Worm (Caenorhabditis elegans) whole organism, mixed stage, embryonic: ENCODE measurements around the gene col-180.

ENCODE experiments used
- M03D4.4 ChIP-seq: sonication (generic microtip); optimal IDR thresholded peaks from 2 replicates; lab custom pipeline; 2017; ENCODE audit warnings: mild to moderate bottlenecking, missing genetic modification characterization, missing compliant biosample characterization
- bed-3 ChIP-seq: fragments of 200-800 bp; sonication (Bioruptor generic); optimal IDR thresholded peaks from 3 replicates; lab custom pipeline; 2018; ENCODE audit warnings: mild to moderate bottlenecking, missing genetic modification characterization, moderate library complexity, missing compliant biosample characterization
- ceh-39 ChIP-seq: fragments of 150-350 bp; optimal IDR thresholded peaks from 2 replicates; lab custom pipeline; 2014; ENCODE audit warnings: missing biosample characterization, missing genetic modification characterization
- ceh-43 ChIP-seq: fragments of 200-800 bp; sonication (Bioruptor generic); optimal IDR thresholded peaks from 2 replicates; lab custom pipeline; 2018; ENCODE audit warnings: mild to moderate bottlenecking, missing genetic modification characterization, moderate library complexity, missing compliant biosample characterization
- ceh-83 ChIP-seq: fragments of 200-800 bp; sonication (Bioruptor generic); optimal IDR thresholded peaks from 2 replicates; lab custom pipeline; 2018; ENCODE audit warnings: mild to moderate bottlenecking, missing genetic modification characterization, missing compliant biosample characterization
- ces-1 ChIP-seq: fragments of 150-350 bp; optimal IDR thresholded peaks from 2 replicates; lab custom pipeline; 2014; ENCODE audit warnings: missing biosample characterization, missing genetic modification reagents, missing genetic modification characterization
- cnd-1 ChIP-seq: fragments of 200-800 bp; sonication (Bioruptor generic); optimal IDR thresholded peaks from 2 replicates; lab custom pipeline; 2018; ENCODE audit warnings: mild to moderate bottlenecking, missing genetic modification characterization, missing compliant biosample characterization
- drap-1 ChIP-seq: fragments of 200-800 bp; sonication (Bioruptor generic); optimal IDR thresholded peaks from 3 replicates; lab custom pipeline; 2018; ENCODE audit warnings: mild to moderate bottlenecking, missing genetic modification characterization, missing compliant biosample characterization
- elt-1 ChIP-seq: sonication (generic microtip); optimal IDR thresholded peaks from 2 replicates; lab custom pipeline; 2017; ENCODE audit warnings: missing genetic modification characterization, mild to moderate bottlenecking, missing compliant biosample characterization, antibody characterized with exemption, moderate library complexity, borderline replicate concordance; ENCODE audit not compliant: insufficient read depth
- elt-3 ChIP-seq: fragments of 150-350 bp; optimal IDR thresholded peaks from 2 replicates; lab custom pipeline; 2014; ENCODE audit warnings: missing biosample characterization, missing genetic modification characterization
- flh-1 ChIP-seq: fragments of 200-800 bp; sonication (Bioruptor generic); optimal IDR thresholded peaks from 2 replicates; lab custom pipeline; 2018; ENCODE audit warnings: mild to moderate bottlenecking, missing genetic modification characterization, moderate library complexity, missing compliant biosample characterization
- ham-2 ChIP-seq: fragments of 200-800 bp; sonication (Bioruptor generic); optimal IDR thresholded peaks from 2 replicates; lab custom pipeline; 2018; ENCODE audit warnings: mild to moderate bottlenecking, missing genetic modification characterization, missing compliant biosample characterization
- hlh-1 ChIP-seq: fragments of 150-350 bp; optimal IDR thresholded peaks from 2 replicates; lab custom pipeline; 2014; ENCODE audit warnings: missing biosample characterization, missing genetic modification reagents, missing genetic modification characterization
- lin-13 ChIP-seq: fragments of 150-350 bp; optimal IDR thresholded peaks from 2 replicates; lab custom pipeline; 2014; ENCODE audit warnings: missing biosample characterization, missing genetic modification characterization
- lin-32 ChIP-seq: fragments of 200-800 bp; sonication (Bioruptor generic); optimal IDR thresholded peaks from 2 replicates; lab custom pipeline; 2018; ENCODE audit warnings: mild to moderate bottlenecking, missing genetic modification characterization, missing compliant biosample characterization
- lsy-2 ChIP-seq: fragments of 150-350 bp; optimal IDR thresholded peaks from 2 replicates; lab custom pipeline; 2014; ENCODE audit warnings: missing biosample characterization, missing genetic modification characterization
- mab-5 ChIP-seq: fragments of 150-350 bp; optimal IDR thresholded peaks from 2 replicates; lab custom pipeline; 2014; ENCODE audit warnings: missing biosample characterization, missing genetic modification characterization
- mep-1 ChIP-seq: fragments of 150-350 bp; optimal IDR thresholded peaks from 2 replicates; lab custom pipeline; 2017; ENCODE audit warnings: missing biosample characterization, missing genetic modification reagents, missing genetic modification characterization, inconsistent platforms
- mls-2 ChIP-seq: sonication (generic microtip); optimal IDR thresholded peaks from 2 replicates; lab custom pipeline; 2016; ENCODE audit warnings: mild to moderate bottlenecking, missing genetic modification characterization, moderate library complexity, missing compliant biosample characterization
- nhr-12 ChIP-seq: fragments of 150-350 bp; optimal IDR thresholded peaks from 2 replicates; lab custom pipeline; 2014; ENCODE audit warnings: missing biosample characterization, missing genetic modification characterization
- nhr-2 ChIP-seq: fragments of 150-350 bp; optimal IDR thresholded peaks from 2 replicates; lab custom pipeline; 2014; ENCODE audit warnings: missing biosample characterization, missing genetic modification characterization
- nhr-237 ChIP-seq: fragments of 150-350 bp; optimal IDR thresholded peaks from 2 replicates; lab custom pipeline; 2014; ENCODE audit warnings: missing biosample characterization, missing genetic modification characterization
- nhr-28 ChIP-seq: fragments of 150-350 bp; optimal IDR thresholded peaks from 2 replicates; lab custom pipeline; 2014; ENCODE audit warnings: missing biosample characterization, missing genetic modification characterization
- nhr-76 ChIP-seq: sonication (generic microtip); optimal IDR thresholded peaks from 2 replicates; lab custom pipeline; 2017; ENCODE audit warnings: missing biosample characterization, missing genetic modification characterization
- pha-4 ChIP-seq: fragments of 150-350 bp; optimal IDR thresholded peaks from 2 replicates; lab custom pipeline; 2018; ENCODE audit warnings: missing biosample characterization, missing genetic modification reagents, missing genetic modification characterization
- sem-2 ChIP-seq: fragments of 200-800 bp; sonication (Bioruptor generic); optimal IDR thresholded peaks from 2 replicates; lab custom pipeline; 2018; ENCODE audit warnings: mild to moderate bottlenecking, missing genetic modification characterization, missing compliant biosample characterization
- snpc-4 ChIP-seq: fragments of 150-350 bp; optimal IDR thresholded peaks from 2 replicates; lab custom pipeline; 2014; ENCODE audit warnings: missing biosample characterization, missing genetic modification characterization
- tbx-8 ChIP-seq: fragments of 200-800 bp; sonication (Bioruptor generic); optimal IDR thresholded peaks from 2 replicates; lab custom pipeline; 2018; ENCODE audit warnings: mild to moderate bottlenecking, missing genetic modification characterization, moderate library complexity, missing compliant biosample characterization
- unc-120 ChIP-seq: sonication (generic microtip); optimal IDR thresholded peaks from 2 replicates; lab custom pipeline; 2017; ENCODE audit warnings: missing genetic modification characterization, missing compliant biosample characterization; ENCODE audit not compliant: poor library complexity, severe bottlenecking
- unc-39 ChIP-seq: fragments of 150-350 bp; optimal IDR thresholded peaks from 2 replicates; lab custom pipeline; 2014; ENCODE audit warnings: missing biosample characterization, missing genetic modification characterization
- unc-62 ChIP-seq: fragments of 150-350 bp; optimal IDR thresholded peaks from 2 replicates; lab custom pipeline; 2014; ENCODE audit warnings: missing biosample characterization, missing genetic modification reagents, missing genetic modification characterization
- zip-8 ChIP-seq: fragments of 150-350 bp; optimal IDR thresholded peaks from 2 replicates; lab custom pipeline; 2014; ENCODE audit warnings: missing biosample characterization, missing genetic modification characterization

The col-180 gene

ce11 chrX:11734110-11734509 is 22.0 kb upstream of the col-180 start:
- TF ChIP-seq nhr-237 (no peak), ham-2 (GFP tag; lab: Kevin White, UChicago) (no peak), unc-62 (GFP tag; lab: Kevin White, UChicago) (no peak), unc-120 (tag; lab: Kevin White, UChicago) (no peak), lsy-2 (tag; lab: Kevin White, UChicago) (no peak), tbx-8 (GFP tag; lab: Kevin White, UChicago) (no peak), ceh-43 (no peak), mab-5 (no peak), M03D4.4 (no peak)

- no peak for TF ChIP-seq ceh-39 (tag; lab: Kevin White, UChicago)
- TF ChIP-seq unc-39 (tag; lab: Kevin White, UChicago): no peak
- TF ChIP-seq unc-120 (tag; lab: Kevin White, UChicago): no peak
- no peak for TF ChIP-seq elt-3 (tag; lab: Kevin White, UChicago)
- no peak for TF ChIP-seq pha-4
Observed at ce11 chrX:11732752-11733151, 20.7 kb upstream of the col-180 start.

ce11 chrX:11727761-11728160 is 15.7 kb upstream of the col-180 start, which contains the start of the genes gst-42 and D1053.2:
TSS of gene gst-42 (minus strand) at chrX:11727936.
TSS of gene D1053.2 (plus strand) at chrX:11728151.
- TF ChIP-seq sem-2 (GFP tag; lab: Kevin White, UChicago): no peak
- no peak for TF ChIP-seq ceh-39 (tag; lab: Kevin White, UChicago)
- TF ChIP-seq lin-32: no peak
- no peak for TF ChIP-seq elt-1 (tag; lab: Kevin White, UChicago)
- no peak for TF ChIP-seq ceh-83 (GFP tag; lab: Kevin White, UChicago)
- TF ChIP-seq ham-2 (GFP tag; lab: Kevin White, UChicago): no peak
- TF ChIP-seq bed-3 (GFP tag; lab: Kevin White, UChicago): no peak
- TF ChIP-seq zip-8 (tag; lab: Kevin White, UChicago): no peak
- no peak for TF ChIP-seq unc-120 (tag; lab: Kevin White, UChicago)
- TF ChIP-seq mep-1 (tag; lab: Kevin White, UChicago): no peak
- TF ChIP-seq lsy-2 (tag; lab: Kevin White, UChicago): no peak
- no peak for TF ChIP-seq nhr-12 (tag; lab: Kevin White, UChicago)
- TF ChIP-seq nhr-76 (tag; lab: Kevin White, UChicago): no peak
- TF ChIP-seq M03D4.4: no peak
- no peak for TF ChIP-seq elt-3 (tag; lab: Kevin White, UChicago)
- no peak for TF ChIP-seq nhr-28
- no peak for TF ChIP-seq pha-4
- TF ChIP-seq lin-13: no peak
- no peak for TF ChIP-seq drap-1 (GFP tag; lab: Kevin White, UChicago)

ce11 chrX:11726450-11726849 is 14.4 kb upstream of the col-180 start:
- TF ChIP-seq ham-2 (GFP tag; lab: Kevin White, UChicago) (peak; percentile 49), elt-1 (tag; lab: Kevin White, UChicago) (peak; percentile 97), lsy-2 (tag; lab: Kevin White, UChicago) (no peak), elt-3 (tag; lab: Kevin White, UChicago) (no peak), mls-2 (tag; lab: Kevin White, UChicago) (no peak)
- TF ChIP-seq, all 35 proteins: peak for 2

- TF ChIP-seq nhr-2 (tag; lab: Kevin White, UChicago) (no peak), flh-1 (no peak), tbx-8 (GFP tag; lab: Kevin White, UChicago) (no peak), cnd-1 (tag; lab: Kevin White, UChicago) (no peak), unc-62 (GFP tag; lab: Kevin White, UChicago) (no peak), mab-5 (no peak), elt-1 (tag; lab: Kevin White, UChicago) (no peak), ham-2 (GFP tag; lab: Kevin White, UChicago) (no peak), ces-1 (GFP tag; lab: Kevin White, UChicago) (no peak), hlh-1 (no peak), nhr-237 (no peak), lsy-2 (tag; lab: Kevin White, UChicago) (no peak), pha-4 (no peak), elt-3 (tag; lab: Kevin White, UChicago) (no peak), mls-2 (tag; lab: Kevin White, UChicago) (no peak), snpc-4 (no peak), nhr-28 (no peak), mep-1 (tag; lab: Kevin White, UChicago) (no peak)
Observed at ce11 chrX:11725646-11726045, 13.6 kb upstream of the col-180 start.
